Fruit fly (Drosophila melanogaster) whole organism, wandering third instar larva: ENCODE measurements around the gene CG13877.

Experiments used
- Abd-B ChIP-seq: fragments of >200 bp; optimal IDR thresholded peaks from 2 replicates; lab custom pipeline; 2017; ENCODE audit warnings: missing biosample characterization, missing genetic modification characterization
- CG32264 ChIP-seq: fragments of 200-800 bp; sonication (Bioruptor generic); optimal IDR thresholded peaks from 2 replicates; lab custom pipeline; 2016; ENCODE audit warnings: missing biosample characterization, missing genetic modification characterization
- CG9705 ChIP-seq: fragments of 200-800 bp; sonication (Bioruptor generic); optimal IDR thresholded peaks from 2 replicates; lab custom pipeline; 2018; ENCODE audit warnings: missing biosample characterization, mild to moderate bottlenecking, missing genetic modification characterization
- Dfd ChIP-seq: fragments of >200 bp; optimal IDR thresholded peaks from 2 replicates; lab custom pipeline; 2017; ENCODE audit warnings: missing biosample characterization, missing genetic modification characterization
- Dif ChIP-seq: fragments of 200-275, 200-300 bp; sonication (Bioruptor generic); optimal IDR thresholded peaks from 2 replicates; lab custom pipeline; 2018; ENCODE audit warnings: missing biosample characterization, missing genetic modification characterization; ENCODE audit not compliant: partially characterized antibody
- HLH106 ChIP-seq: fragments of 200-800 bp; optimal IDR thresholded peaks from 3 replicates; lab custom pipeline; 2019; ENCODE audit warnings: missing biosample characterization, mild to moderate bottlenecking, missing genetic modification characterization, moderate library complexity
- Hnf4 ChIP-seq: fragments of 200-800 bp; sonication (Bioruptor generic); optimal IDR thresholded peaks from 2 replicates; lab custom pipeline; 2016; ENCODE audit warnings: missing biosample characterization, mild to moderate bottlenecking, missing genetic modification characterization
- Hr78 ChIP-seq: fragments of >200 bp; optimal IDR thresholded peaks from 2 replicates; lab custom pipeline; 2017; ENCODE audit warnings: missing biosample characterization, missing genetic modification characterization
- Hr83 ChIP-seq: fragments of 200-300 bp; sonication (Bioruptor generic); optimal IDR thresholded peaks from 2 replicates; lab custom pipeline; 2016; ENCODE audit warnings: missing biosample characterization, mild to moderate bottlenecking, missing genetic modification characterization, moderate library complexity; ENCODE audit not compliant: poor library complexity, severe bottlenecking
- Jra ChIP-seq: sonication (Bioruptor generic); optimal IDR thresholded peaks from 2 replicates; lab custom pipeline; 2016; ENCODE audit warnings: missing biosample characterization, missing genetic modification characterization
- Mio ChIP-seq: sonication (Bioruptor generic); optimal IDR thresholded peaks from 2 replicates; lab custom pipeline; 2016; ENCODE audit warnings: missing biosample characterization, missing genetic modification characterization
- Myc ChIP-seq: fragments of >200 bp; optimal IDR thresholded peaks from 2 replicates; lab custom pipeline; 2017
- OdsH ChIP-seq: fragments of 200-800 bp; sonication (Bioruptor generic); optimal IDR thresholded peaks from 2 replicates; lab custom pipeline; 2016; ENCODE audit warnings: missing biosample characterization, mild to moderate bottlenecking, missing genetic modification characterization
- Rel ChIP-seq, 2 experiments: fragments of 200-800 bp; sonication (Bioruptor generic) in 1 of 2; optimal IDR thresholded peaks; 2 replicates in 1 of 2; 3 replicates in 1 of 2; lab custom pipeline; 2016 to 2019; ENCODE audit warnings: mild to moderate bottlenecking in 2 of 2, missing biosample characterization in 2 of 2, missing genetic modification characterization in 2 of 2, moderate library complexity in 1 of 2
- Sp1 ChIP-seq: fragments of 200-800 bp; sonication (Bioruptor generic); optimal IDR thresholded peaks from 3 replicates; lab custom pipeline; 2019; ENCODE audit warnings: missing biosample characterization, mild to moderate bottlenecking, missing genetic modification characterization, moderate library complexity
- Vsx2 ChIP-seq: fragments of 200-300, 225-300 bp; sonication (Bioruptor generic); optimal IDR thresholded peaks from 2 replicates; lab custom pipeline; 2018; ENCODE audit warnings: missing biosample characterization, missing genetic modification characterization; ENCODE audit not compliant: partially characterized antibody
- br ChIP-seq: fragments of 200-800 bp; sonication (Bioruptor generic); optimal IDR thresholded peaks from 2 replicates; lab custom pipeline; 2016; ENCODE audit warnings: missing biosample characterization, missing genetic modification characterization
- brk ChIP-seq: fragments of 200-800 bp; sonication (Bioruptor generic); optimal IDR thresholded peaks from 2 replicates; lab custom pipeline; 2016; ENCODE audit warnings: missing biosample characterization, mild to moderate bottlenecking, missing genetic modification characterization
- dl ChIP-seq, 2 experiments: fragments of 175-275, 200-275 bp in 1 of 2; fragments of 200-275 bp in 1 of 2; sonication (Bioruptor generic); optimal IDR thresholded peaks; lab custom pipeline; 2018; ENCODE audit warnings: mild to moderate bottlenecking in 2 of 2, missing biosample characterization in 2 of 2, missing genetic modification characterization in 2 of 2, moderate library complexity in 2 of 2; ENCODE audit not compliant: partially characterized antibody in 2 of 2, insufficient read depth in 1 of 2
- dsf ChIP-seq: sonication (Bioruptor generic); optimal IDR thresholded peaks from 2 replicates; lab custom pipeline; 2016; ENCODE audit warnings: missing biosample characterization, missing genetic modification characterization, borderline replicate concordance
- ey ChIP-seq: fragments of 200-800 bp; sonication (Bioruptor generic); optimal IDR thresholded peaks from 2 replicates; lab custom pipeline; 2016; ENCODE audit warnings: missing biosample characterization, missing genetic modification characterization
- foxo ChIP-seq, 2 experiments: fragments of 200-800 bp; sonication (Bioruptor generic); optimal IDR thresholded peaks; 2 replicates in 1 of 2; 3 replicates in 1 of 2; lab custom pipeline; 2016 to 2017; ENCODE audit warnings: missing biosample characterization in 2 of 2, missing genetic modification characterization in 2 of 2
- fru ChIP-seq: fragments of 200-800 bp; sonication (Bioruptor generic); optimal IDR thresholded peaks from 3 replicates; lab custom pipeline; 2016; ENCODE audit warnings: missing biosample characterization, mild to moderate bottlenecking, missing genetic modification characterization
- h ChIP-seq: fragments of 200-800 bp; sonication (Bioruptor generic); optimal IDR thresholded peaks from 3 replicates; lab custom pipeline; 2016; ENCODE audit warnings: missing biosample characterization, mild to moderate bottlenecking, missing genetic modification characterization
- jim ChIP-seq: fragments of 175-275, 200-325 bp; sonication (Bioruptor generic); optimal IDR thresholded peaks from 2 replicates; lab custom pipeline; 2016; ENCODE audit warnings: missing biosample characterization, mild to moderate bottlenecking, missing genetic modification characterization
- lola ChIP-seq: fragments of >200 bp; optimal IDR thresholded peaks from 2 replicates; lab custom pipeline; 2017; ENCODE audit warnings: missing biosample characterization, missing genetic modification characterization
- pan ChIP-seq: fragments of >200 bp; optimal IDR thresholded peaks from 2 replicates; lab custom pipeline; 2017
- psq ChIP-seq: fragments of 200-800 bp; sonication (Bioruptor generic); optimal IDR thresholded peaks from 3 replicates; lab custom pipeline; 2017; ENCODE audit warnings: missing biosample characterization, mild to moderate bottlenecking, missing genetic modification characterization, moderate library complexity
- rgr ChIP-seq: fragments of 200-800 bp; sonication (Bioruptor generic); optimal IDR thresholded peaks from 3 replicates; lab custom pipeline; 2016; ENCODE audit warnings: missing biosample characterization, mild to moderate bottlenecking, missing genetic modification characterization
- sage ChIP-seq: fragments of 200-800 bp; sonication (Bioruptor generic); optimal IDR thresholded peaks from 2 replicates; lab custom pipeline; 2016; ENCODE audit warnings: missing biosample characterization, mild to moderate bottlenecking, missing genetic modification characterization
- sv ChIP-seq: fragments of 200-800 bp; sonication (Bioruptor generic); optimal IDR thresholded peaks from 3 replicates; lab custom pipeline; 2016; ENCODE audit warnings: missing biosample characterization, missing genetic modification characterization
- tai ChIP-seq: sonication (Bioruptor generic); optimal IDR thresholded peaks from 2 replicates; lab custom pipeline; 2016; ENCODE audit warnings: missing biosample characterization, missing genetic modification characterization
- usp ChIP-seq: fragments of >200 bp; optimal IDR thresholded peaks from 2 replicates; lab custom pipeline; 2017; ENCODE audit warnings: missing biosample characterization, missing genetic modification characterization
- woc ChIP-seq: sonication (Bioruptor generic); optimal IDR thresholded peaks from 2 replicates; lab custom pipeline; 2016; ENCODE audit warnings: missing biosample characterization, mild to moderate bottlenecking, missing genetic modification characterization

Gene CG13877

dm6 chr3L:178445-178844 lies 39.4 kb upstream of the CG13877 start:
- TF ChIP-seq Vsx2 (peak; percentile 53), Jra (peak; percentile 25), fru (GFP tag; lab: Kevin White, UChicago) (no peak), Sp1 (GFP tag; lab: Kevin White, UChicago) (peak; percentile 5), psq (GFP tag; lab: Kevin White, UChicago) (peak; percentile 13), Hr83 (GFP tag; lab: Kevin White, UChicago) (peak; percentile 37), Hr78 (GFP tag; lab: Kevin White, UChicago) (no peak), Rel (GFP tag; optimal IDR thresholded peaks at IDR 0.05; lab: Kevin White, UChicago) (no peak), Rel (tag; optimal IDR thresholded peaks at IDR 0.05; lab: Kevin White, UChicago) (no peak), dl (GFP tag; optimal IDR thresholded peaks at IDR 0.05; lab: Kevin White, UChicago; ENCODE audit: insufficient read depth in 1 of 2, partially characterized antibody in 2 of 2) (peak in 1 of 2 experiments; percentile 34), Dif (GFP tag; lab: Kevin White, UChicago) (peak; percentile 79)
- TF ChIP-seq, all 38 proteins: peak for 7

- TF ChIP-seq OdsH, result no peak
- no peak for TF ChIP-seq fru (GFP tag; lab: Kevin White, UChicago)
- no peak for TF ChIP-seq woc
- no peak for TF ChIP-seq Abd-B (GFP tag; lab: Kevin White, UChicago)
- TF ChIP-seq Myc (lab: Kevin White, UChicago), result no peak
- TF ChIP-seq pan (lab: Kevin White, UChicago), result no peak
- TF ChIP-seq jim (GFP tag; lab: Kevin White, UChicago), result no peak
- no peak for TF ChIP-seq rgr (GFP tag; lab: Kevin White, UChicago)
- TF ChIP-seq Hnf4, result no peak
- TF ChIP-seq HLH106 (tag; lab: Kevin White, UChicago), result no peak
Measured at dm6 chr3L:178913-179488, 38.9 kb upstream of the CG13877 start, which contains the start of gene Vdup1. Gene Vdup1 (minus strand): TSS chr3L:178963.

- TF ChIP-seq Hr83 (GFP tag; lab: Kevin White, UChicago) (no peak), dl (GFP tag; optimal IDR thresholded peaks at IDR 0.05; lab: Kevin White, UChicago; ENCODE audit: insufficient read depth in 1 of 2, partially characterized antibody in 2 of 2) (peak; percentile 49 to 77), woc (no peak), Mio (no peak), Hnf4 (no peak), Dfd (GFP tag; lab: Kevin White, UChicago) (no peak), Dif (GFP tag; lab: Kevin White, UChicago) (peak; percentile 88), jim (GFP tag; lab: Kevin White, UChicago) (no peak), Myc (lab: Kevin White, UChicago) (no peak), CG9705 (no peak), sage (GFP tag; lab: Kevin White, UChicago) (no peak), Rel (GFP tag; optimal IDR thresholded peaks at IDR 0.05; lab: Kevin White, UChicago) (no peak), Rel (tag; optimal IDR thresholded peaks at IDR 0.05; lab: Kevin White, UChicago) (no peak)
Measured at dm6 chr3L:179490-180261, 38.2 kb upstream of the CG13877 start, which contains the start of gene CG13875. Gene CG13875 (plus strand): TSS chr3L:179923.

dm6 chr3L:180262-180543 lies 37.7 kb upstream of the CG13877 start:
- peak; percentile 13 for TF ChIP-seq Hr83 (GFP tag; lab: Kevin White, UChicago)
- TF ChIP-seq sage (GFP tag; lab: Kevin White, UChicago), result no peak
- TF ChIP-seq jim (GFP tag; lab: Kevin White, UChicago), result no peak
- no peak for TF ChIP-seq Hr78 (GFP tag; lab: Kevin White, UChicago)
- no peak for TF ChIP-seq tai (GFP tag; lab: Kevin White, UChicago)
- TF ChIP-seq Sp1 (GFP tag; lab: Kevin White, UChicago), result no peak

- TF ChIP-seq OdsH, result peak; percentile 88
- peak; percentile 90 for TF ChIP-seq br (GFP tag; lab: Kevin White, UChicago)
- TF ChIP-seq psq (GFP tag; lab: Kevin White, UChicago), result peak; percentile 80
- peak; percentile 90 for TF ChIP-seq sv (GFP tag; lab: Kevin White, UChicago)
- TF ChIP-seq Hr78 (GFP tag; lab: Kevin White, UChicago), result no peak
- peak; percentile 78 for TF ChIP-seq CG9705
- peak; percentile 76 for TF ChIP-seq CG32264 (GFP tag; lab: Kevin White, UChicago)
- TF ChIP-seq usp (GFP tag; lab: Kevin White, UChicago), result no peak
- TF ChIP-seq fru (GFP tag; lab: Kevin White, UChicago), result peak; percentile 89
- TF ChIP-seq lola (GFP tag; lab: Kevin White, UChicago), result no peak
- peak; percentile 91 for TF ChIP-seq ey (GFP tag; lab: Kevin White, UChicago)
- no peak for TF ChIP-seq rgr (GFP tag; lab: Kevin White, UChicago)
- TF ChIP-seq HLH106 (tag; lab: Kevin White, UChicago), result peak; percentile 87
- TF ChIP-seq foxo (GFP tag; optimal IDR thresholded peaks at IDR 0.05; lab: Kevin White, UChicago), result peak; percentile 76 to 95
- peak; percentile 93 for TF ChIP-seq h
- peak; percentile 88 for TF ChIP-seq dsf (GFP tag; lab: Kevin White, UChicago)
- no peak for TF ChIP-seq brk (GFP tag; lab: Kevin White, UChicago)
- peak; percentile 97 for TF ChIP-seq Jra
- TF ChIP-seq Hr83 (GFP tag; lab: Kevin White, UChicago), result peak; percentile 78
- TF ChIP-seq Sp1 (GFP tag; lab: Kevin White, UChicago), result peak; percentile 85
Measured at dm6 chr3L:184251-184650, 33.6 kb upstream of the CG13877 start, which contains the start of the genes CG34140, Mkp and Mtch. Gene CG34140 (minus strand): TSS chr3L:184424. Gene Mkp (minus strand): TSS chr3L:184540. Gene Mtch (plus strand): TSS chr3L:184626.
